Worm (Caenorhabditis elegans) whole organism, L2 larva: ENCODE measurements around the gene igeg-1.

Experiments
- ZK546.5 ChIP-seq: sonication (generic microtip); optimal IDR thresholded peaks from 2 replicates; lab custom pipeline; 2017; ENCODE audit warnings: missing biosample characterization, missing genetic modification characterization
- ama-1 ChIP-seq: fragments of 150-350 bp; optimal IDR thresholded peaks from 2 replicates; lab custom pipeline; 2018; ENCODE audit warnings: inconsistent platforms
- nhr-237 ChIP-seq: fragments of 150-350 bp; optimal IDR thresholded peaks from 2 replicates; lab custom pipeline; 2014; ENCODE audit warnings: missing biosample characterization, missing genetic modification characterization
- unc-55 ChIP-seq: fragments of 150-350 bp; sonication (generic microtip); optimal IDR thresholded peaks from 3 replicates; lab custom pipeline; 2014; ENCODE audit warnings: missing biosample characterization, missing genetic modification reagents, missing genetic modification characterization
- ztf-1 ChIP-seq: fragments of 200-800 bp; sonication (Bioruptor generic); conservative IDR thresholded peaks from 2 replicates; pipeline ENCODE4 v1.3.6; 2022; ENCODE audit warnings: missing genetic modification characterization, missing compliant biosample characterization

ce11 chrIV:4526724-4527123, 35.7 kb upstream of the igeg-1 start:
- no peak for TF ChIP-seq nhr-237 (tag; lab: Kevin White, UChicago)
- no peak for TF ChIP-seq unc-55 (GFP tag; lab: Kevin White, UChicago)
- TF ChIP-seq ama-1 (lab: Kevin White, UChicago): no peak
- no peak for TF ChIP-seq ztf-1 (GFP tag; lab: Robert Waterston, UW)
- no peak for TF ChIP-seq ZK546.5 (tag; lab: Kevin White, UChicago)
